Worm (Caenorhabditis elegans) whole organism, L4 larva: ENCODE results near the gene Y51H7C.12.

Experiments
- D1046.2 ChIP-seq: fragments of 200-800 bp; sonication (Bioruptor generic); IDR thresholded peaks from 2 replicates; pipeline ENCODE4 v1.3.6; 2022; ENCODE audit warnings: missing genetic modification characterization, missing compliant biosample characterization
- F10B5.3 ChIP-seq: sonication (generic microtip); optimal IDR thresholded peaks from 2 replicates; lab custom pipeline; 2016; ENCODE audit warnings: mild to moderate bottlenecking, missing genetic modification characterization, missing compliant biosample characterization
- F26F4.8 ChIP-seq: fragments of 200-800 bp; sonication (Bioruptor generic); conservative IDR thresholded peaks from 2 replicates; pipeline ENCODE4 v1.3.6; 2022; ENCODE audit warnings: missing genetic modification characterization, missing compliant biosample characterization
- F44E2.7 ChIP-seq: fragments of 200-800 bp; sonication (Bioruptor generic); IDR thresholded peaks from 2 replicates; pipeline ENCODE4 v2.1.2; 2022; ENCODE audit warnings: missing genetic modification characterization, missing compliant biosample characterization
- F49E8.2 ChIP-seq: sonication (generic microtip); optimal IDR thresholded peaks from 2 replicates; lab custom pipeline; 2016; ENCODE audit warnings: missing compliant biosample characterization, mild to moderate bottlenecking, missing genetic modification characterization, borderline replicate concordance
- Y105C5A.15 ChIP-seq: fragments of 200-800 bp; sonication (Bioruptor generic); IDR thresholded peaks from 2 replicates; pipeline ENCODE4 v1.3.6; 2022; ENCODE audit warnings: missing genetic modification characterization, missing compliant biosample characterization
- Y48G9A.11 ChIP-seq: fragments of 200-800 bp; sonication (Bioruptor generic); IDR thresholded peaks from 2 replicates; pipeline ENCODE4 v1.3.6; 2022; ENCODE audit warnings: missing genetic modification reagents, missing genetic modification characterization, missing compliant biosample characterization
- Y5F2A.4 ChIP-seq: fragments of 200-800 bp; sonication (Bioruptor generic); optimal IDR thresholded peaks from 2 replicates; lab custom pipeline; 2018; ENCODE audit warnings: mild to moderate bottlenecking, missing genetic modification characterization, missing compliant biosample characterization
- Y75B8A.6 ChIP-seq: fragments of 200-800 bp; sonication (Bioruptor generic); IDR thresholded peaks from 2 replicates; pipeline ENCODE4 v1.3.6; 2022; ENCODE audit warnings: missing genetic modification reagents, missing genetic modification characterization, missing compliant biosample characterization
- aha-1 ChIP-seq: fragments of 150-350 bp; peaks from one replicate; lab custom pipeline; 2014; ENCODE audit warnings: missing biosample characterization, missing genetic modification characterization
- aly-2 ChIP-seq: sonication (generic microtip); optimal IDR thresholded peaks from 2 replicates; lab custom pipeline; 2018; ENCODE audit warnings: missing biosample characterization, missing genetic modification characterization
- ceh-32 ChIP-seq: sonication (generic microtip); optimal IDR thresholded peaks from 2 replicates; lab custom pipeline; 2016; ENCODE audit warnings: mild to moderate bottlenecking, missing genetic modification characterization, missing compliant biosample characterization; ENCODE audit not compliant: poor library complexity
- ceh-62 ChIP-seq: sonication (generic microtip); optimal IDR thresholded peaks from 2 replicates; lab custom pipeline; 2017; ENCODE audit warnings: missing biosample characterization, missing genetic modification characterization
- ceh-82 ChIP-seq: sonication (generic microtip); optimal IDR thresholded peaks from 2 replicates; lab custom pipeline; 2017; ENCODE audit warnings: missing biosample characterization, missing genetic modification characterization
- ces-1 ChIP-seq: fragments of 150-350 bp; sonication (generic microtip); optimal IDR thresholded peaks from 4 replicates; lab custom pipeline; 2014; ENCODE audit warnings: missing biosample characterization, missing genetic modification reagents, missing genetic modification characterization
- dmd-8 ChIP-seq: fragments of 200-800 bp; sonication (Bioruptor generic); IDR thresholded peaks from 2 replicates; pipeline ENCODE4 v1.3.6; 2022; ENCODE audit warnings: missing genetic modification characterization, missing compliant biosample characterization
- egl-27 ChIP-seq: sonication (generic microtip); optimal IDR thresholded peaks from 3 replicates; lab custom pipeline; 2017; ENCODE audit warnings: missing biosample characterization, missing genetic modification reagents, missing genetic modification characterization
- egl-43 ChIP-seq: fragments of 200-800 bp; sonication (Bioruptor generic); IDR thresholded peaks from 2 replicates; pipeline ENCODE4 v1.3.6; 2022; ENCODE audit warnings: missing genetic modification reagents, missing genetic modification characterization, missing compliant biosample characterization
- jun-1 ChIP-seq: fragments of 150-350 bp; optimal IDR thresholded peaks from 2 replicates; lab custom pipeline; 2014; ENCODE audit warnings: missing biosample characterization, missing genetic modification reagents, missing genetic modification characterization
- lin-13 ChIP-seq: fragments of 150-350 bp; optimal IDR thresholded peaks from 2 replicates; lab custom pipeline; 2014; ENCODE audit warnings: missing biosample characterization, missing genetic modification reagents, missing genetic modification characterization
- lin-39 ChIP-seq: fragments of 150-350 bp; optimal IDR thresholded peaks from 2 replicates; lab custom pipeline; 2014; ENCODE audit warnings: missing biosample characterization, missing genetic modification reagents, missing genetic modification characterization
- lir-3 ChIP-seq: sonication (generic microtip); optimal IDR thresholded peaks from 2 replicates; lab custom pipeline; 2016; ENCODE audit warnings: mild to moderate bottlenecking, missing genetic modification characterization, missing compliant biosample characterization
- madf-5 ChIP-seq, 2 experiments: fragments of 200-800 bp; sonication (Bioruptor generic); IDR thresholded peaks; 2 replicates each; pipeline ENCODE4 v1.3.6; 2022; ENCODE audit warnings: missing compliant biosample characterization in 2 of 2, missing genetic modification characterization in 2 of 2
- madf-9 ChIP-seq: fragments of 200-800 bp; sonication (Bioruptor generic); conservative IDR thresholded peaks from 2 replicates; pipeline ENCODE4 v1.3.6; 2022; ENCODE audit warnings: missing genetic modification reagents, missing genetic modification characterization, missing compliant biosample characterization
- mdl-1 ChIP-seq, 2 experiments: fragments of 150-350 bp in 1 of 2; sonication (generic microtip) in 1 of 2; optimal IDR thresholded peaks; 2 replicates each; lab custom pipeline; 2014 to 2017; ENCODE audit warnings: missing biosample characterization in 2 of 2, missing genetic modification characterization in 2 of 2
- mdt-29 ChIP-seq: fragments of 200-800 bp; sonication (Bioruptor generic); IDR thresholded peaks from 2 replicates; pipeline ENCODE4 v1.3.6; 2022; ENCODE audit warnings: missing genetic modification reagents, missing genetic modification characterization, missing compliant biosample characterization
- mes-2 ChIP-seq: sonication (generic microtip); optimal IDR thresholded peaks from 2 replicates; lab custom pipeline; 2016; ENCODE audit warnings: missing genotype, mild to moderate bottlenecking, missing genetic modification characterization, missing compliant biosample characterization; ENCODE audit not compliant: poor library complexity, severe bottlenecking
- mxl-2 ChIP-seq: fragments of 200-800 bp; sonication (Bioruptor generic); conservative IDR thresholded peaks from 2 replicates; pipeline ENCODE4 v1.3.6; 2022; ENCODE audit warnings: missing genetic modification reagents, missing genetic modification characterization, missing compliant biosample characterization
- nhr-41 ChIP-seq: fragments of 200-800 bp; sonication (Bioruptor generic); IDR thresholded peaks from 2 replicates; pipeline ENCODE4 v1.3.6; 2022; ENCODE audit warnings: missing genetic modification reagents, missing genetic modification characterization, missing compliant biosample characterization
- nhr-42 ChIP-seq: fragments of 200-800 bp; sonication (Bioruptor generic); IDR thresholded peaks from 2 replicates; pipeline ENCODE4 v1.3.6; 2022; ENCODE audit warnings: missing genetic modification characterization, missing compliant biosample characterization
- nhr-48 ChIP-seq: sonication (generic microtip); optimal IDR thresholded peaks from 2 replicates; lab custom pipeline; 2016; ENCODE audit warnings: mild to moderate bottlenecking, missing genetic modification characterization, missing compliant biosample characterization
- nhr-6 ChIP-seq: fragments of 150-350 bp; optimal IDR thresholded peaks from 2 replicates; lab custom pipeline; 2014; ENCODE audit warnings: missing biosample characterization, missing genetic modification characterization
- pha-4 ChIP-seq, 2 experiments: fragments of 150-350 bp in 1 of 2; fragments of 200-800 bp in 1 of 2; sonication (Bioruptor generic) in 1 of 2; IDR thresholded peaks in 1 of 2; optimal IDR thresholded peaks in 1 of 2; 2 replicates each; pipeline versions ENCODE4 v1.3.6 to Lab custom; 2014 to 2022; ENCODE audit warnings: missing genetic modification characterization in 2 of 2, missing genetic modification reagents in 2 of 2, missing biosample characterization in 1 of 2, missing compliant biosample characterization in 1 of 2
- php-3 ChIP-seq: fragments of 200-800 bp; sonication (Bioruptor generic); IDR thresholded peaks from 2 replicates; pipeline ENCODE4 v1.3.6; 2022; ENCODE audit warnings: missing genetic modification reagents, missing genetic modification characterization, missing compliant biosample characterization
- set-16 ChIP-seq: fragments of 200-800 bp; sonication (Bioruptor generic); IDR thresholded peaks from 2 replicates; pipeline ENCODE4 v1.3.6; 2022; ENCODE audit warnings: missing genetic modification reagents, missing genetic modification characterization, missing compliant biosample characterization
- snpc-1.2 ChIP-seq: fragments of 200-800 bp; sonication (Bioruptor generic); IDR thresholded peaks from 2 replicates; pipeline ENCODE4 v1.3.6; 2022; ENCODE audit warnings: missing genetic modification reagents, missing genetic modification characterization, missing compliant biosample characterization
- snpc-4 ChIP-seq: fragments of 150-350 bp; optimal IDR thresholded peaks from 2 replicates; lab custom pipeline; 2014; ENCODE audit warnings: missing biosample characterization, missing genetic modification characterization
- spr-1 ChIP-seq: sonication (generic microtip); optimal IDR thresholded peaks from 2 replicates; lab custom pipeline; 2016; ENCODE audit warnings: mild to moderate bottlenecking, missing genetic modification characterization, missing compliant biosample characterization
- tag-97 ChIP-seq: fragments of 200-800 bp; sonication (Bioruptor generic); IDR thresholded peaks from 2 replicates; pipeline ENCODE4 v1.3.6; 2022; ENCODE audit warnings: missing genetic modification characterization, missing compliant biosample characterization
- tra-1 ChIP-seq: fragments of 200-800 bp; sonication (Bioruptor generic); IDR thresholded peaks from 2 replicates; pipeline ENCODE4 v1.3.6; 2022; ENCODE audit warnings: missing genetic modification reagents, missing genetic modification characterization, missing compliant biosample characterization
- unc-130 ChIP-seq: sonication (generic microtip); optimal IDR thresholded peaks from 2 replicates; lab custom pipeline; 2016; ENCODE audit warnings: missing genetic modification reagents, missing genetic modification characterization, missing compliant biosample characterization
- zag-1 ChIP-seq: fragments of 150-350 bp; optimal IDR thresholded peaks from 2 replicates; lab custom pipeline; 2014; ENCODE audit warnings: missing biosample characterization, missing genetic modification characterization
- zip-11 ChIP-seq: fragments of 200-800 bp; sonication (Bioruptor generic); IDR thresholded peaks from 2 replicates; pipeline ENCODE4 v1.3.6; 2022; ENCODE audit warnings: missing genetic modification characterization, missing compliant biosample characterization

The Y51H7C.12 gene

DNA sequence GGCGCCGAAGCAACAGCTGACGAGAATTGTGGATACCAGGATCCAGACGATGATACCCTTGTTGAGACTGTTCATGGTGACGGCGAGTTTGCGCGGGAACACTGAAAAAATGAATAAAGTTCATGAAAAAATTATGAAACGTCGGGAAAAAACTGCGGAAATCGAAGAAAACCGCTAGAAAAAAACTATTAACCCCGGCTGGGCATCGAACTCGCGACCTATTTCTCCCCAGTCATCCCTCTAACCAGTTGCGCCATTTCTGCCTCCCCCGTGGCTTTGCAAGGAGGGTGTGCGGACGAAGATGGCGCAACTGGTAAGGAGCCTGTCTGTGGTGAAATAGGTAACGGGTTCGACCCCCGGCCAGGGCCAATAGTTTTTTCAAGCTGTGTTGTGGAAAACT lies 26.9 kb upstream of the Y51H7C.12 start, which contains the start of gene H17B01.5:
Gene H17B01.5, minus strand, starts transcription at position 101 of the 400 bp plus-strand sequence.
- TF ChIP-seq spr-1 (tag; lab: Kevin White, UChicago) (no peak), D1046.2 (no peak), set-16 (GFP tag; lab: Robert Waterston, UW) (peak; percentile 29; the same call in 1 of the 2 replicates)

ce11 chrII:1470515-1470966 lies 24.0 kb upstream of the Y51H7C.12 start, which contains the start of gene H17B01.2:
H17B01.2 (plus strand) TSS chrII:1470565.
- no peak for TF ChIP-seq ceh-62
- no peak for TF ChIP-seq mdt-29 (GFP tag; lab: Robert Waterston, UW)
- TF ChIP-seq zag-1 (tag; lab: Kevin White, UChicago) = no peak
- TF ChIP-seq nhr-6 = no peak
- no peak for TF ChIP-seq Y75B8A.6 (GFP tag; lab: Robert Waterston, UW)
- TF ChIP-seq ceh-32 = no peak
- TF ChIP-seq unc-130 (GFP tag; lab: Kevin White, UChicago) = no peak
- no peak for TF ChIP-seq ceh-82 (tag; lab: Kevin White, UChicago)
- TF ChIP-seq tra-1 (GFP tag; lab: Robert Waterston, UW) = 0 out of 2 replicates have a peak, but pooled peaks have one; percentile 24
- TF ChIP-seq egl-27 (tag; lab: Kevin White, UChicago) = no peak
- no peak for TF ChIP-seq lin-13 (GFP tag; lab: Kevin White, UChicago)
- TF ChIP-seq madf-9 = no peak
- TF ChIP-seq lin-39 (tag; lab: Kevin White, UChicago) = no peak
- TF ChIP-seq Y5F2A.4 = no peak
- TF ChIP-seq aly-2 (tag; lab: Kevin White, UChicago) = no peak
- no peak for TF ChIP-seq F49E8.2 (tag; lab: Kevin White, UChicago)
- TF ChIP-seq mdl-1 (tag; optimal IDR thresholded peaks at IDR 0.05; lab: Kevin White, UChicago) = no peak
- TF ChIP-seq Y105C5A.15 = no peak
- no peak for TF ChIP-seq lir-3 (tag; lab: Kevin White, UChicago)
- no peak for TF ChIP-seq nhr-48
- 0 out of 2 replicates have a peak, but pooled peaks have one; percentile 22 for TF ChIP-seq D1046.2
- TF ChIP-seq ces-1 (GFP tag; lab: Kevin White, UChicago) = no peak
- TF ChIP-seq snpc-4 (tag; lab: Kevin White, UChicago) = no peak
- peak; percentile 94 for TF ChIP-seq set-16 (GFP tag; lab: Robert Waterston, UW)
- TF ChIP-seq nhr-41 (GFP tag; lab: Robert Waterston, UW) = no peak
- TF ChIP-seq aha-1 (tag; lab: Kevin White, UChicago) = peak; percentile 44
- no peak for TF ChIP-seq mxl-2 (GFP tag; lab: Robert Waterston, UW)
- TF ChIP-seq jun-1 = no peak
- TF ChIP-seq pha-4 (GFP tag; IDR thresholded peaks at IDR 0.05; lab: Robert Waterston, UW) = no peak; the same call in 1 of the 2 replicates
- no peak for TF ChIP-seq pha-4 (tag; optimal IDR thresholded peaks at IDR 0.05; lab: Kevin White, UChicago)
- no peak for TF ChIP-seq mes-2 (tag; lab: Kevin White, UChicago)

ce11 chrII:1467711-1468110 lies 21.2 kb upstream of the Y51H7C.12 start, which contains the start of gene Y51H7C.1:
Y51H7C.1 (plus strand) TSS chrII:1467727.
- peak; percentile 93 for TF ChIP-seq set-16 (GFP tag; lab: Robert Waterston, UW)
- TF ChIP-seq, all 104 proteins: peak for 1; not testable (repeated sequence) for 103

- no peak for TF ChIP-seq zip-11 (GFP tag; lab: Robert Waterston, UW)
- no peak for TF ChIP-seq F10B5.3
Observed at ce11 chrII:1466448-1466847, 19.9 kb upstream of the Y51H7C.12 start, which contains the start of gene Y51H7C.13. Y51H7C.13 (minus strand) TSS chrII:1466548.

- peak; percentile 91 for TF ChIP-seq D1046.2
- peak; percentile 60; the same call in 1 of the 2 replicates for TF ChIP-seq dmd-8 (GFP tag; lab: Robert Waterston, UW)
- TF ChIP-seq Y48G9A.11 = 0 out of 2 replicates have a peak, but pooled peaks have one; percentile 18
- 0 out of 2 replicates have a peak, but pooled peaks have one; percentile 66 for TF ChIP-seq tag-97 (GFP tag; lab: Robert Waterston, UW)
- TF ChIP-seq madf-5 (GFP tag; IDR thresholded peaks at IDR 0.05; lab: Robert Waterston, UW) = peak in 1 of 2 experiments; percentile 94; a peak in 2 of 4 replicates
- TF ChIP-seq egl-43 = peak; percentile 80; the same call in 1 of the 2 replicates
- peak; percentile 37; the same call in 1 of the 2 replicates for TF ChIP-seq set-16 (GFP tag; lab: Robert Waterston, UW)
- 0 out of 2 replicates have a peak, but pooled peaks have one; percentile 55 for TF ChIP-seq F44E2.7 (GFP tag; lab: Robert Waterston, UW)
- TF ChIP-seq php-3 (GFP tag; lab: Robert Waterston, UW) = 0 out of 2 replicates have a peak, but pooled peaks have one; percentile 42
- TF ChIP-seq nhr-42 (GFP tag; lab: Robert Waterston, UW) = peak; percentile 66; the same call in 1 of the 2 replicates
- 0 out of 2 replicates have a peak, but pooled peaks have one; percentile 61 for TF ChIP-seq snpc-1.2 (GFP tag; lab: Robert Waterston, UW)
- TF ChIP-seq Y105C5A.15 = 0 out of 2 replicates have a peak, but pooled peaks have one; percentile 14
- 0 out of 2 replicates have a peak, but pooled peaks have one; percentile 56 for TF ChIP-seq F26F4.8 (GFP tag; lab: Robert Waterston, UW)
Observed at ce11 chrII:1457784-1458183, 11.2 kb upstream of the Y51H7C.12 start.
